Worm (Caenorhabditis elegans): Measurements from ENCODE around the gene C46F9.6.
"Not testable (repeated sequence)": the region's sequence is repeated elsewhere in the genome, so short reads cannot be mapped to it uniquely, and the experiment has no call there.

C46F9.6 gene

DNA sequence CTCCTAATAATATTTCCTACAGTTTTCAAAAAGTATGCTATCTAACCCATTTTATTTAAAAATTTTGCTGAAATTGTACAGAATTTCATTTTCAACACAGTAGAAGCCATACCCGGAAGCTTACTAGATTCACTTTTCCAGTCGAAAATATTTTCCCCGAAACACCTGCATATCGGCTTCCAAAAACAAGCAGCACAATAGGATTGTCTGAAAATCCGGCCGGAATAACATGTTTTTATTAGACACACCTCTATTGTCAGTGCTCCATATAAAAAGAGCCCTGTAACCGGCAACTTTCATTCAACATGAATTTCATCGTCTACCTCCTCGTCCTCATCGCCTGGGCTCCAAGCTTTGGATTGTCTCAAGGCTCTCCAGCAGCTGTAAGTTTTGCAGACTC is 45.5 kb upstream of the C46F9.6 start, which contains the start of gene C52E2.2:
Gene C52E2.2 (plus strand): TSS at position 301 of the 400 bp plus-strand sequence.
- TF ChIP-seq nhr-11 (tag; optimal IDR thresholded peaks at IDR 0.05) = no peak
- TF ChIP-seq lin-39 (tag; optimal IDR thresholded peaks at IDR 0.05) = no peak
- TF ChIP-seq ceh-82 (tag; optimal IDR thresholded peaks at IDR 0.05) = no peak
- no peak for TF ChIP-seq peb-1 (tag; optimal IDR thresholded peaks at IDR 0.05)
- no peak for TF ChIP-seq sma-3 (GFP tag; optimal IDR thresholded peaks at IDR 0.05)
- TF ChIP-seq nhr-77 (tag; optimal IDR thresholded peaks at IDR 0.05) = no peak
- no peak for TF ChIP-seq egl-27 (tag; optimal IDR thresholded peaks at IDR 0.05)
- TF ChIP-seq aly-2 (tag; optimal IDR thresholded peaks at IDR 0.05) = no peak
- no peak for TF ChIP-seq nhr-12 (tag; optimal IDR thresholded peaks at IDR 0.05)
- no peak for TF ChIP-seq mbf-1 (tag; optimal IDR thresholded peaks at IDR 0.05)
- TF ChIP-seq lin-13 (GFP tag; optimal IDR thresholded peaks at IDR 0.05) = no peak
- no peak for TF ChIP-seq F13H6.1 (tag; optimal IDR thresholded peaks at IDR 0.05)
- TF ChIP-seq nhr-6 (tag; optimal IDR thresholded peaks at IDR 0.05) = no peak
- no peak for TF ChIP-seq crh-2 (tag; optimal IDR thresholded peaks at IDR 0.05)
- no peak for TF ChIP-seq elt-1 (tag; optimal IDR thresholded peaks at IDR 0.05)

DNA sequence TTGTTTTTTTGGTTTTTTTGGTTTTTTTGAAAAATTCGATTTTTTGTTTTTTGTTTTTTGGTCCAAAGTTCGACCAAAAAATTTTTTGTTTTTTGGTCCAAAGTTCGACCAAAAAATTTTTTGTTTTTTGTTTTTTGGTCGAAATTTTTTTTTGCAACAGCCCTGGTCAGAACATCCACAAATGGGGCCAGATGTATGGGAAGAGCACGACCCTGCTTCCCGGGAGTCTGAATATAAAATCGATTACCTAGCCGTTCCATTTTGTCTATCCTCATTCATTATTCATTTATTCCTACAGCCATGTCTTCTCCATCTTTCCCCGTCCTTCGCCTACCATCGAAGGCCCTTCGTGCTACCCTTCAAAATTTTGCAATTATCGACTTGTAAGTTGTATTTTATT is 43.9 kb upstream of the C46F9.6 start, which contains the start of gene fbxb-95:
Gene fbxb-95 (plus strand): TSS at position 301 of the 400 bp plus-strand sequence.
- TF ChIP-seq nhr-23, mbf-1, alr-1 (tag; optimal IDR thresholded peaks at IDR 0.05): not testable (repeated sequence)

DNA sequence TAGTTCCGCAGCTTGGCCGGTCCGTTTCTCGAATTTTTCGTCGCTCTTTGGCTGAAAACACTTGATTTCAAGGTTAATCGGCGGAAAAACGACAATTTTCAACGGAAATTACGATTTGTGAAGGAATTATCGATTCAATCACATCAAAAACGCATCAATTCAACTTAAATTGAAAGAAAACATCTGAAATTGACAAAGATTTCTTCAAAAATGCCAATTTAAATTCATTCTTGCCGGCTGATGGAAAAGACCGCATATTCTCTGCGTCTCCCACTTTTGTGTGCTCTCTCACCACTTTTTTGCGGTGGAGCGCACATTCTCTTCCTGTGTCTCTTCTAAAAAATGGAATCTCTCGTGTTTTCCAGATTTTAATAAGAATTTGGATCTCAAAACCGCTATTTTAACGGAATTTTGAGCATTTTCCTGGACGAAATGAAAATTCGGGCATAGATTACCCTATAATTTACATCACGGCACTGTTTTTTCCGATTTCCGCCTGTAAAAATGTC is 36.7 kb upstream of the C46F9.6 start, which contains the start of gene C16C4.18:
Gene C16C4.18 (minus strand): TSS at position 51 of the 509 bp plus-strand sequence.
- not testable (repeated sequence) for TF ChIP-seq Y55F3AM.14 (GFP tag; optimal IDR thresholded peaks at IDR 0.05); nhr-77 (tag; optimal IDR thresholded peaks at IDR 0.05); ceh-82 (tag; optimal IDR thresholded peaks at IDR 0.05)

DNA sequence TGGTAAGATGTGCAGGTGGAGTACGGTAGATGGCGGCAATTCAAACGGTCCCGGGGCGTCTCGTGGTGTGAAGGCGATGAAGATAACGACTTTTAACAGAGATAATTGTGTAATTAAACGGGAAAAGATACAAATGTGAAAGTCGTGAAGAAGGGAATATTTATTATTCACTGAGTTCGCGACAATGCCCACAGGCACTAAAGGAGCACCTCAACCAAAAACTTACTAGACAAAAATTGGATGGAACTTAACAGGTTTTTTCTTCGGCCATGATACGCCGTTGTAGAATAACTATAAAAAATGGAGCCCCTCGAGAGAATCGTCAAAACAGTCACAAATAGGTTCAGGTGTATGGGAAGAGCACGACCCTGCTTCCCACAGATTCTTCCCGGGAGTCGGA is 35.7 kb upstream of the C46F9.6 start, which contains the start of gene fbxb-98:
Gene fbxb-98 (plus strand): TSS at position 301 of the 400 bp plus-strand sequence.
- TF ChIP-seq sem-4 (tag; optimal IDR thresholded peaks at IDR 0.05); unc-55 (GFP tag; optimal IDR thresholded peaks at IDR 0.05); nhr-10 (tag; optimal IDR thresholded peaks at IDR 0.05): not testable (repeated sequence)

DNA sequence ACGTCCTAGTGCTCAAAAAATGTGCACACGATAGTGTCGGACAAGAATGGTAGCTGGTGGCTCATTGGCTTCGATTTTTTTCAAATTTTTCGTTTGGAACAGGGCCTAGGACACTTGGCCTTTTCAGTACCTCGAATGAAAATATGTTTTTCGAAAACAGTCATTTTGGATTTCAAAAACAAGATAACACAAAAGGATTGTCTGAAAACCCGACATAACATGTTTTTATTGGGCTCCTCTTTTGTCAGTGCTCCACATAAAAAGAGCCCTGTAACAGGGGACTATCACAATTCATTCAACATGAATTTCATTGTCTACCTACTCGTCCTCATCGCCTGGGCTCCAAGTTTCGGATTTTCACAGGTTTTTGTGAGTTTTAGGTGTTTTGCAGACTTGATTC is 33.8 kb upstream of the C46F9.6 start, which contains the start of gene C16C4.17:
Gene C16C4.17 (plus strand): TSS at position 301 of the 400 bp plus-strand sequence.
- TF ChIP-seq nhr-10 (tag; optimal IDR thresholded peaks at IDR 0.05) (no peak), nhr-21 (tag; optimal IDR thresholded peaks at IDR 0.05) (no peak), alr-1 (tag; optimal IDR thresholded peaks at IDR 0.05) (no peak), nhr-77 (tag; optimal IDR thresholded peaks at IDR 0.05) (no peak), ceh-82 (tag; optimal IDR thresholded peaks at IDR 0.05) (no peak), unc-55 (GFP tag; optimal IDR thresholded peaks at IDR 0.05) (no peak)

DNA sequence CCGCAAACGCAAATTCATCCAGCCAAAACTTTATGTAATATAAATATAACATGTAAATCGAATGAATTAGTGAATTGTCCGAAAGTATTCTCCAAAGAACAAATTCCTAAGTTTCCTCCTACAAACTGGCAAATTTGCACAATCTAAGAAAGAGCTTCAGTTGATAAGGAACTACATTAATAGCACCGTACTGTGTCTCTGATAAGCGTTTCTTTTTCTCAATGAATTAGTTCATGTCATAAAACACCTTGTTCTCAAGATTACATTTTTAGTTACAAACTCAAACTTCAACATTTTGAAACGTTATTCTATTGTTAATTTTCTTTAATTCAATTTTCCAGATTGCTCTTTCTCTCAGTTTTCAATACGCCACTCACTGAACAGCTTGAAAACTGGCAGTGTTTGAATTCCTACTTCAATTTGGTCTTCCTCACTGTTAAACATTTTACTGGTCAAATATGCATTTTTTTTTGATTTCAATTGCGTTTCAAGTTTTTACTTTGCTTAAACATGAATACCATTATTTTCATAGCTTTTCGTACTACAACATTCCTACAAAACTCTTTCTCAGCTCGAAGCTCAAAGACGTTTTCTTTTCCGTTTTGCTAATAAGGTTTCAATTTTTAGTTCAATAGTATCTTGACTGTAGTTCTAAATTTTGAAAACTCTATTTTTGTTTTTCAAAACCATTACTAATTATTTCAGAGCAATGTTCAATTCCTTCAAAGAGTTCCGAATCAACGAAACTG is 32.2 kb upstream of the C46F9.6 start, which contains the start of gene math-15:
Gene math-15 (plus strand): TSS at position 699 of the 749 bp plus-strand sequence.
- peak; percentile 50 for TF ChIP-seq fos-1 (tag; optimal IDR thresholded peaks at IDR 0.05)
- no peak for TF ChIP-seq nhr-77 (tag; optimal IDR thresholded peaks at IDR 0.05)

DNA sequence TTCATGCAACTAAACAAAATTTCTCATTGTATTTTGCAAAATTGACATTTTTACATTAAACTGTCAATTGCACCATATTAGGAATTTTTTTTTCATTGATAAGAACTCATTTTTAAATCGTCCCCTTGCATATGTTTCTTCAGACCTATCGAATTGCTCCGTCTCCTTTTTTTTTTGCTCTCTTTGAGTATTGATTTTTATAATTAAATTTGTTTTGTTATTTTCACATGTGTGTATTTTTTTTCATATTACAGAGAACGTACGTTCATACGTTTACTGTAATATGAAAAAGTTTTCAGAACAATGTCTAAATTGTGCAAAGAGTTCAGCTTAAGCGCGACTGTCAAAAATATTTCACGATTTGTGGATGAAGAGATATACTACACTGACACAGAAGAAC is 28.9 kb upstream of the C46F9.6 start, which contains the start of gene math-14:
Gene math-14 (plus strand): TSS at position 301 of the 400 bp plus-strand sequence.
- TF ChIP-seq egl-27 (tag; optimal IDR thresholded peaks at IDR 0.05) (no peak), sem-4 (tag; optimal IDR thresholded peaks at IDR 0.05) (no peak), ztf-4 (tag; optimal IDR thresholded peaks at IDR 0.05) (no peak), R02D3.7 (tag; optimal IDR thresholded peaks at IDR 0.05) (no peak), nhr-6 (tag; optimal IDR thresholded peaks at IDR 0.05) (no peak), sma-9 (GFP tag; optimal IDR thresholded peaks at IDR 0.05) (no peak), sma-9 (tag; optimal IDR thresholded peaks at IDR 0.05) (no peak), ztf-1 (GFP tag; conservative IDR thresholded peaks at IDR 0.05) (no peak), lin-11 (tag; optimal IDR thresholded peaks at IDR 0.05) (no peak), unc-39 (tag; optimal IDR thresholded peaks at IDR 0.05) (no peak), ama-1 (optimal IDR thresholded peaks at IDR 0.05) (no peak), mab-5 (tag; optimal IDR thresholded peaks at IDR 0.05) (no peak), nhr-11 (tag; optimal IDR thresholded peaks at IDR 0.05) (no peak), lin-13 (GFP tag; optimal IDR thresholded peaks at IDR 0.05) (no peak), dmd-4 (tag; optimal IDR thresholded peaks at IDR 0.05) (no peak), F13H6.1 (tag; optimal IDR thresholded peaks at IDR 0.05) (no peak), unc-55 (GFP tag; optimal IDR thresholded peaks at IDR 0.05) (no peak), unc-62 (GFP tag; optimal IDR thresholded peaks at IDR 0.05) (no peak)
